Comparison of ENCODE assay signal across 5 fruit fly cellular contexts in the genomic region with DNA sequence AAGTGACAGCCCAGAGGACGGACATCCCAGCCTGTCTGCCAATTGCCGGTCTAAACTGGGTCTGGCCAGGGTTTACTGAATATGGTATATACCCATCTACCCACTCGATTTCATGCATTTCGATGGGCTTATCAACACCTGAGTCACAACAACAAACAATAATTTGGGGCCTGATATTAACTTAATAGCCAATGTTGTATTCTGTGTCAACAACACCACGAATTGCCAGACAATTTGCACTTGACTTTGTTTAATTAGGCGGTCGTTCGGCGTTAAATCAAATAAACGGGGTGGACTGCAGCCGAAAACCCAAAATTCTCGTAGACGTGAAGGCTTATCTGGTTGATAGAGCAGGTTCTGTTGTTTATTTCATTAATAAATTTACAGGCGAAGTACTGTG.
A peak's percentile ranks its signal among the peaks of the same experiment; 100 is the strongest.
TF ChIP-seq lines count a peak whose summit lies in the region.

No protein-coding gene starts in this region.

- no peak for TF ChIP-seq CTCF in whole organism, embryonic (GFP tag; optimal IDR thresholded peaks at IDR 0.05; lab: Kevin White, UChicago)

TF ChIP-seq in whole organism, adult, 20 proteins besides CTCF, POLR2A, EP300 and RAD21:
- TF ChIP-seq CG7045 (GFP tag; optimal IDR thresholded peaks at IDR 0.05; lab: Kevin White, UChicago) (peak; percentile 61), pad (GFP tag; optimal IDR thresholded peaks at IDR 0.05; lab: Kevin White, UChicago) (peak; percentile 34), toe (GFP tag; optimal IDR thresholded peaks at IDR 0.05; lab: Kevin White, UChicago) (no peak), kay (GFP tag; lab: Kevin White, UChicago; ENCODE audit: borderline replicate concordance) (no peak), Mnt (GFP tag; optimal IDR thresholded peaks at IDR 0.05; lab: Kevin White, UChicago) (peak; percentile 57), CG33017 (tag; optimal IDR thresholded peaks at IDR 0.05; lab: Kevin White, UChicago) (peak; percentile 69), CG14711 (tag; optimal IDR thresholded peaks at IDR 0.05; lab: Kevin White, UChicago) (peak; percentile 4), cnc (optimal IDR thresholded peaks at IDR 0.05; lab: Kevin White, UChicago) (no peak), ovo (GFP tag; optimal IDR thresholded peaks at IDR 0.05; lab: Kevin White, UChicago) (peak; percentile 54), CG7101 (tag; optimal IDR thresholded peaks at IDR 0.05; lab: Kevin White, UChicago) (peak; percentile 71), CG12768 (GFP tag; optimal IDR thresholded peaks at IDR 0.05; lab: Kevin White, UChicago) (peak; percentile 40), Crg-1 (GFP tag; optimal IDR thresholded peaks at IDR 0.05; lab: Kevin White, UChicago) (peak; percentile 57), cic (GFP tag; optimal IDR thresholded peaks at IDR 0.05; lab: Kevin White, UChicago) (peak; percentile 57), bab1 (GFP tag; optimal IDR thresholded peaks at IDR 0.05; lab: Kevin White, UChicago) (no peak), CG5204 (GFP tag; optimal IDR thresholded peaks at IDR 0.05; lab: Kevin White, UChicago) (peak; percentile 42), CG11617 (GFP tag; optimal IDR thresholded peaks at IDR 0.05; lab: Kevin White, UChicago) (peak; percentile 32), Clk (GFP tag; optimal IDR thresholded peaks at IDR 0.05; lab: Kevin White, UChicago) (peak; percentile 34)

TF ChIP-seq in whole organism, embryonic, 481 proteins besides CTCF, POLR2A, EP300 and RAD21 (continues in another document):
- TF ChIP-seq Doc2 (GFP tag; IDR thresholded peaks at IDR 0.05; lab: Robert Waterston, UW) (no peak), gfzf (GFP tag; optimal IDR thresholded peaks at IDR 0.05; lab: Kevin White, UChicago) (no peak), ash1 (GFP tag; optimal IDR thresholded peaks at IDR 0.05; lab: Kevin White, UChicago) (no peak), chn (GFP tag; optimal IDR thresholded peaks at IDR 0.05; lab: Kevin White, UChicago) (no peak), repo (GFP tag; optimal IDR thresholded peaks at IDR 0.05; lab: Kevin White, UChicago) (peak; percentile 5), vnd (GFP tag; IDR thresholded peaks at IDR 0.05; lab: Robert Waterston, UW; ENCODE audit: partially characterized antibody) (no peak), CG6254 (GFP tag; optimal IDR thresholded peaks at IDR 0.05; lab: Kevin White, UChicago) (no peak), Lpt (GFP tag; optimal IDR thresholded peaks at IDR 0.05; lab: Kevin White, UChicago) (no peak), CG6765 (GFP tag; optimal IDR thresholded peaks at IDR 0.05; lab: Kevin White, UChicago) (peak; percentile 56), CG17829 (tag; optimal IDR thresholded peaks at IDR 0.05; lab: Kevin White, UChicago) (no peak), trh (GFP tag; optimal IDR thresholded peaks at IDR 0.05; lab: Kevin White, UChicago) (no peak), maf-S (GFP tag; optimal IDR thresholded peaks at IDR 0.05; lab: Kevin White, UChicago) (peak; percentile 33), CG17361 (GFP tag; IDR thresholded peaks at IDR 0.05; lab: Robert Waterston, UW) (no peak), CG4820 (GFP tag; optimal IDR thresholded peaks at IDR 0.05; lab: Kevin White, UChicago) (no peak), CG1792 (GFP tag; optimal IDR thresholded peaks at IDR 0.05; lab: Kevin White, UChicago) (peak; percentile 50), CG2889 (GFP tag; IDR thresholded peaks at IDR 0.05; lab: Robert Waterston, UW) (no peak), CG5180 (GFP tag; optimal IDR thresholded peaks at IDR 0.05; lab: Kevin White, UChicago) (no peak), Dad (GFP tag; optimal IDR thresholded peaks at IDR 0.05; lab: Kevin White, UChicago) (no peak), bsh (GFP tag; optimal IDR thresholded peaks at IDR 0.05; lab: Kevin White, UChicago) (no peak)

TF ChIP-seq in whole organism, prepupa, 60 proteins besides CTCF, POLR2A, EP300 and RAD21:
- TF ChIP-seq fkh (GFP tag; optimal IDR thresholded peaks at IDR 0.05; lab: Kevin White, UChicago) (peak; percentile 95), esn (GFP tag; optimal IDR thresholded peaks at IDR 0.05; lab: Kevin White, UChicago) (peak; percentile 9), Sox102F (GFP tag; optimal IDR thresholded peaks at IDR 0.05; lab: Kevin White, UChicago) (peak; percentile 30), svp (GFP tag; lab: Kevin White, UChicago) (peak; percentile 55), achi (GFP tag; optimal IDR thresholded peaks at IDR 0.05; lab: Kevin White, UChicago) (no peak), Eip75B (GFP tag; optimal IDR thresholded peaks at IDR 0.05; lab: Kevin White, UChicago) (no peak), Hr38 (GFP tag; optimal IDR thresholded peaks at IDR 0.05; lab: Kevin White, UChicago) (no peak), CG11294 (GFP tag; IDR thresholded peaks at IDR 0.05; lab: Robert Waterston, UW) (no peak), CG8632 (GFP tag; optimal IDR thresholded peaks at IDR 0.05; lab: Kevin White, UChicago) (no peak), topi (GFP tag; optimal IDR thresholded peaks at IDR 0.05; lab: Kevin White, UChicago) (peak; percentile 17), fd85E (GFP tag; optimal IDR thresholded peaks at IDR 0.05; lab: Kevin White, UChicago) (no peak), Hr4 (GFP tag; optimal IDR thresholded peaks at IDR 0.05; lab: Kevin White, UChicago) (no peak), Met (GFP tag; optimal IDR thresholded peaks at IDR 0.05; lab: Kevin White, UChicago) (peak; percentile 16), CG32006 (GFP tag; optimal IDR thresholded peaks at IDR 0.05; lab: Kevin White, UChicago) (no peak), vri (GFP tag; optimal IDR thresholded peaks at IDR 0.05; lab: Kevin White, UChicago) (peak; percentile 87)

TF ChIP-seq in whole organism, pupa, 21 proteins besides CTCF, POLR2A, EP300 and RAD21:
- TF ChIP-seq Snoo (tag; optimal IDR thresholded peaks at IDR 0.05; lab: Kevin White, UChicago) (peak; percentile 21), CG13204 (GFP tag; optimal IDR thresholded peaks at IDR 0.05; lab: Kevin White, UChicago) (no peak), CG8301 (tag; optimal IDR thresholded peaks at IDR 0.05; lab: Kevin White, UChicago) (no peak)

TF ChIP-seq in whole organism, wandering third instar larva, 38 proteins besides CTCF, POLR2A, EP300 and RAD21:
- TF ChIP-seq Dfd (GFP tag; optimal IDR thresholded peaks at IDR 0.05; lab: Kevin White, UChicago) (no peak), Jra (GFP tag; optimal IDR thresholded peaks at IDR 0.05; lab: Kevin White, UChicago) (peak; percentile 81), h (GFP tag; optimal IDR thresholded peaks at IDR 0.05; lab: Kevin White, UChicago) (peak; percentile 93), rgr (GFP tag; optimal IDR thresholded peaks at IDR 0.05; lab: Kevin White, UChicago) (peak; percentile 89), fru (GFP tag; optimal IDR thresholded peaks at IDR 0.05; lab: Kevin White, UChicago) (peak; percentile 70), sage (GFP tag; optimal IDR thresholded peaks at IDR 0.05; lab: Kevin White, UChicago) (peak; percentile 68), tai (GFP tag; optimal IDR thresholded peaks at IDR 0.05; lab: Kevin White, UChicago) (peak; percentile 81), Abd-B (GFP tag; optimal IDR thresholded peaks at IDR 0.05; lab: Kevin White, UChicago) (no peak), OdsH (GFP tag; optimal IDR thresholded peaks at IDR 0.05; lab: Kevin White, UChicago) (peak; percentile 92), dl (GFP tag; optimal IDR thresholded peaks at IDR 0.05; lab: Kevin White, UChicago; ENCODE audit: insufficient read depth in 1 of 2, partially characterized antibody in 2 of 2) (peak in 1 of 2 experiments; percentile 0), Myc (optimal IDR thresholded peaks at IDR 0.05; lab: Kevin White, UChicago) (no peak), HLH106 (tag; optimal IDR thresholded peaks at IDR 0.05; lab: Kevin White, UChicago) (peak; percentile 5), foxo (GFP tag; optimal IDR thresholded peaks at IDR 0.05; lab: Kevin White, UChicago) (peak; percentile 77 to 78), GATAd (GFP tag; optimal IDR thresholded peaks at IDR 0.05; lab: Kevin White, UChicago) (peak; percentile 61), Mio (GFP tag; optimal IDR thresholded peaks at IDR 0.05; lab: Kevin White, UChicago) (peak; percentile 34), Hr83 (GFP tag; optimal IDR thresholded peaks at IDR 0.05; lab: Kevin White, UChicago; ENCODE audit: poor library complexity, severe bottlenecking) (peak; percentile 99), Sp1 (GFP tag; optimal IDR thresholded peaks at IDR 0.05; lab: Kevin White, UChicago) (peak; percentile 66), Rel (GFP tag; optimal IDR thresholded peaks at IDR 0.05; lab: Kevin White, UChicago) (peak; percentile 65), Rel (tag; optimal IDR thresholded peaks at IDR 0.05; lab: Kevin White, UChicago) (peak; percentile 44), usp (GFP tag; optimal IDR thresholded peaks at IDR 0.05; lab: Kevin White, UChicago) (no peak), jim (GFP tag; optimal IDR thresholded peaks at IDR 0.05; lab: Kevin White, UChicago) (peak; percentile 7), N (GFP tag; optimal IDR thresholded peaks at IDR 0.05; lab: Kevin White, UChicago) (no peak), lola (GFP tag; optimal IDR thresholded peaks at IDR 0.05; lab: Kevin White, UChicago) (no peak), Hnf4 (GFP tag; optimal IDR thresholded peaks at IDR 0.05; lab: Kevin White, UChicago) (peak; percentile 83), CrebA (GFP tag; optimal IDR thresholded peaks at IDR 0.05; lab: Kevin White, UChicago; ENCODE audit: borderline replicate concordance) (peak; percentile 88), Hr78 (GFP tag; optimal IDR thresholded peaks at IDR 0.05; lab: Kevin White, UChicago) (no peak), Dif (GFP tag; optimal IDR thresholded peaks at IDR 0.05; lab: Kevin White, UChicago; ENCODE audit: partially characterized antibody) (no peak), CG32264 (GFP tag; optimal IDR thresholded peaks at IDR 0.05; lab: Kevin White, UChicago) (peak; percentile 88), br (GFP tag; optimal IDR thresholded peaks at IDR 0.05; lab: Kevin White, UChicago) (peak; percentile 84), CG9705 (GFP tag; optimal IDR thresholded peaks at IDR 0.05; lab: Kevin White, UChicago) (peak; percentile 24), dmrt93B (GFP tag; optimal IDR thresholded peaks at IDR 0.05; lab: Kevin White, UChicago) (peak; percentile 32), woc (GFP tag; optimal IDR thresholded peaks at IDR 0.05; lab: Kevin White, UChicago) (peak; percentile 30), brk (GFP tag; optimal IDR thresholded peaks at IDR 0.05; lab: Kevin White, UChicago) (peak; percentile 80), ey (GFP tag; optimal IDR thresholded peaks at IDR 0.05; lab: Kevin White, UChicago) (peak; percentile 57), psq (GFP tag; optimal IDR thresholded peaks at IDR 0.05; lab: Kevin White, UChicago) (peak; percentile 56)
TF ChIP-seq in whole organism, wandering third instar larva: peak in this region for 26.
